Worm (Caenorhabditis elegans): ENCODE data around the gene twk-21.

The twk-21 gene

DNA sequence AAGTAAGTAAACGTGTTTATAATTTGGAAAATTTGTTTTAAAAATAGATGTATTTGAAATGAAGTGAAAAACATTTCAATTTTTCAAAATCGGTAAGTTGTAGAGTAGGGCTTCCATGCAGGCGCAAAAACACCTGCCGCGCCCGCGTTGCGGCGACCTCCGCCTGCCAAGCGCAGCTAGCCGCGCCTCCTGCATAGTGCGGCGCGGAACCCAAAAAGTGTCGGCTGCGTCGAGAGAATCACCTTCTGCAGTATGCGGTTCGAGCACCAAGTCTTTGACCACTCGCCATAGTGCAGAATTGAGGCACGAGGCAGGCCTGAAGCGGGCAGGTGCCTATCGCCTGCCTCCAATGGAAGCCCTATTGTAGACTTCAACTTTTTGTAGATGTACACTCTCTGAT lies 10.0 kb downstream of the twk-21 start:
- TF ChIP-seq T22C8.4 (GFP tag; IDR thresholded peaks at IDR 0.05) (0 out of 2 replicates have a peak, but pooled peaks have one; percentile 17), ztf-29 (GFP tag; IDR thresholded peaks at IDR 0.05) (no peak), flt-1 (GFP tag; IDR thresholded peaks at IDR 0.05) (no peak), cog-1 (tag; optimal IDR thresholded peaks at IDR 0.05) (no peak)

DNA sequence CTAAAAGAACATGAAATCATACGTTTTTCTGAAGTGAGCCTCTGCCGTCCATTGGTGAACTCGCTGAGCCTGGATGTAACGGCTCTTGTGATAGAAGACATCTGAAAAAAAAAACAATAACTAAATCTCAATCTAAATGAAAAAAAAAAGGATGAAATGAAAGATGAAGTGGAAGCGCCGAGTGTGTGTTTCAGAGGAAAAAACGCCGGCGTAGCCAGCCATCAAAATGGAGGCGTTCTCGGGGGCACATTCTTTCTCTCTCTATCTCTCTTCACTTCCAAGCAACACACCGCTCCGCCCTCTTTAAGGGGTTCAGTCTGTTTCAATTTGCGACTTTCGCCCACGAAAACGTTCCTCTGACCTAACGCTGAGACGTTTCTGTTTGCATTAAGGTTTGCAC lies 17.9 kb downstream of the twk-21 start, which contains the start of gene T01B4.3:
Gene T01B4.3, minus strand, starts transcription at position 101 of the 400 bp plus-strand sequence.
- no peak for TF ChIP-seq cog-1 (tag; optimal IDR thresholded peaks at IDR 0.05)
- TF ChIP-seq flt-1 (GFP tag; IDR thresholded peaks at IDR 0.05) = no peak
- no peak for TF ChIP-seq ztf-29 (GFP tag; IDR thresholded peaks at IDR 0.05)
- no peak for TF ChIP-seq ref-1 (GFP tag; conservative IDR thresholded peaks at IDR 0.05)
- TF ChIP-seq tab-1 (GFP tag; IDR thresholded peaks at IDR 0.05) = no peak
- TF ChIP-seq klf-2 (GFP tag; conservative IDR thresholded peaks at IDR 0.05) = no peak
- TF ChIP-seq T22C8.4 (GFP tag; IDR thresholded peaks at IDR 0.05) = no peak
- TF ChIP-seq med-1 (GFP tag; optimal IDR thresholded peaks at IDR 0.05; ENCODE audit: insufficient read depth) = no peak
- TF ChIP-seq ztf-23 (GFP tag; IDR thresholded peaks at IDR 0.05) = no peak

ce11 chrX:16318248-16318647 lies 18.6 kb downstream of the twk-21 start:
- TF ChIP-seq T22C8.4 (GFP tag; IDR thresholded peaks at IDR 0.05) (no peak), tab-1 (GFP tag; IDR thresholded peaks at IDR 0.05) (peak; percentile 62; the same call in 1 of the 2 replicates)

DNA sequence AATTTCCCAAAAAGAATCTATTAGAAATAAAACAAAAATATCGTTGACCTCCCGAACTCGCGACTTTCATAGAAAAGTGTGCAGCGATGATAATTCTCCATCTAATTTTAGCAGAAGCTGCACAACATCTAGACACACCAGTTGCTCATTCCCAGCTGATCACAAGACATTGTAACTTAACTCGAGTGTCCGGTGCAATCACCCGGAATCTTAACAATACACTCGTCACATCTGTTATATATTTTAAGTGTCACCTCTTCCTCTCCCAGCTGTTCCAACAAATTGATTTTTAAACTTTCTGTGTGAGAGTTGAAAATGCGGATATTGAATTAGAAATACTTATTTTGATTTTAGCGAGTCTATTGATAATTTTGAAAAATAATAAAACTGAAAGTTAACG lies 21.6 kb downstream of the twk-21 start:
- no peak for TF ChIP-seq flt-1 (GFP tag; IDR thresholded peaks at IDR 0.05)
- TF ChIP-seq klf-2 (GFP tag; conservative IDR thresholded peaks at IDR 0.05) = no peak
- TF ChIP-seq med-1 (GFP tag; optimal IDR thresholded peaks at IDR 0.05; ENCODE audit: insufficient read depth) = no peak
- TF ChIP-seq tab-1 (GFP tag; IDR thresholded peaks at IDR 0.05) = no peak
- no peak for TF ChIP-seq ztf-29 (GFP tag; IDR thresholded peaks at IDR 0.05)
- TF ChIP-seq T22C8.4 (GFP tag; IDR thresholded peaks at IDR 0.05) = no peak
- TF ChIP-seq ref-1 (GFP tag; conservative IDR thresholded peaks at IDR 0.05) = no peak
- TF ChIP-seq ztf-23 (GFP tag; IDR thresholded peaks at IDR 0.05) = no peak
- TF ChIP-seq cog-1 (tag; optimal IDR thresholded peaks at IDR 0.05) = no peak

DNA sequence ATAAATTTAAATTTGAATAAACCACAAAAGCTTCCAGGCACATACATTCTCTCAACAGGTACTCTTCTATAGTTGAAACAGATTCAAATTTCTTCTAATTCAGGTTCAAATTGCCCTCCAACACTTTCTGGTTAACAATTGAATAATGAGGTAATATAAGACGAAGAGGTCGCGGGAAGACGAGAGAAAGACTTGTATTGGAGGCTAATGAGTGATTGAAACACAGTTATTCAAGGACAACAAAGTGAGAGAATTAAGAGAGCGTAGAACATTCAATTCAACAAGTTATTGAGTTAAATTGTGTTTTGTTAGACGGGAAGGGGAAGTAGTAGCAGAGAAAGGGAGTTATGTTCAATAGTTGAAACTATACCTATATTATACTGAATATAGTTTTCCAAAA lies 22.2 kb downstream of the twk-21 start:
- TF ChIP-seq med-1 (GFP tag; optimal IDR thresholded peaks at IDR 0.05; ENCODE audit: insufficient read depth) (no peak), ztf-23 (GFP tag; IDR thresholded peaks at IDR 0.05) (no peak), ztf-29 (GFP tag; IDR thresholded peaks at IDR 0.05) (no peak), ref-1 (GFP tag; conservative IDR thresholded peaks at IDR 0.05) (no peak), tab-1 (GFP tag; IDR thresholded peaks at IDR 0.05) (no peak), cog-1 (tag; optimal IDR thresholded peaks at IDR 0.05) (no peak), T22C8.4 (GFP tag; IDR thresholded peaks at IDR 0.05) (no peak), flt-1 (GFP tag; IDR thresholded peaks at IDR 0.05) (no peak), klf-2 (GFP tag; conservative IDR thresholded peaks at IDR 0.05) (no peak)

DNA sequence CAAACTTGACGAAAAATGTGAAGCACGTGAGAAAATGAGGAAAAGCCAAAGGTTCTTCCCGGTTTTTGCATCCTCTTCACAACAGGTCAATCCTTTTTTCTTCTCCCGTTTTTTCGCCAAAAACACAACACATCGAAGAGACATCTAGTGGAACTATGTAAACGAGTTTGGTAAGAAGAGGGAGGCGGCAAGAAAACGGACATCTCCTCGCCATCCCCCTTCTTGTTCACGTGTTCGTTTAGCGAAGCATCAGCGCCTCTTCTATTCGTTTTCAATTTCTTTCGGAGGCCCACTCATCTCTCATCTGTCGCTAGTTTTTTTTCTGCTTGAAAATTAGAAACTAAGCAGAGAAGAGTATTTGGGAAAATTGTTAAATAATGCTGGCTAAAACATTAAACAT lies 24.5 kb downstream of the twk-21 start:
- TF ChIP-seq T22C8.4 (GFP tag; IDR thresholded peaks at IDR 0.05) (no peak), flt-1 (GFP tag; IDR thresholded peaks at IDR 0.05) (no peak), ztf-29 (GFP tag; IDR thresholded peaks at IDR 0.05) (no peak), klf-2 (GFP tag; conservative IDR thresholded peaks at IDR 0.05) (no peak), ztf-23 (GFP tag; IDR thresholded peaks at IDR 0.05) (no peak), cog-1 (tag; optimal IDR thresholded peaks at IDR 0.05) (no peak)

DNA sequence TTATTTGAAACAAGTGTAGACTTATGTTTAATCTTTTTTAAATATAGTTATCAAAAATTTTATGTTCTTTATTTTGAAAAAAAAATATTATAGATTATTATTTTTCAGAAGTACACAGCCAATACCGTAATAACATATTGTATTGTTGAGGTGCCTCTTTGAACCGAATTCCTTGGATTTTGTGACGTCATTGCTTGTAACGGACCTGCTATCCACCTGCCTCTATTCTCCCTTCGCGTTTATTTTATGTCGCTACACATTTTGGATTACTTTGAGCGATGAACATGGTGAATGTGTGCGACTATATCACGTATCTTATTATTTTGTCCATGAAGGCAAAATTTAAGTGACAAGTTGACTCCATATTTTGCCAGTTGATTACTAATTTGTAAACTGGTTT lies 27.5 kb downstream of the twk-21 start:
- no peak for TF ChIP-seq flt-1 (GFP tag; IDR thresholded peaks at IDR 0.05)
- no peak for TF ChIP-seq T22C8.4 (GFP tag; IDR thresholded peaks at IDR 0.05)
- no peak for TF ChIP-seq cog-1 (tag; optimal IDR thresholded peaks at IDR 0.05)
- TF ChIP-seq klf-2 (GFP tag; conservative IDR thresholded peaks at IDR 0.05) = no peak
- TF ChIP-seq ztf-29 (GFP tag; IDR thresholded peaks at IDR 0.05) = no peak
- no peak for TF ChIP-seq ref-1 (GFP tag; conservative IDR thresholded peaks at IDR 0.05)
- no peak for TF ChIP-seq tab-1 (GFP tag; IDR thresholded peaks at IDR 0.05)
- TF ChIP-seq med-1 (GFP tag; optimal IDR thresholded peaks at IDR 0.05; ENCODE audit: insufficient read depth) = no peak
- no peak for TF ChIP-seq ztf-23 (GFP tag; IDR thresholded peaks at IDR 0.05)

DNA sequence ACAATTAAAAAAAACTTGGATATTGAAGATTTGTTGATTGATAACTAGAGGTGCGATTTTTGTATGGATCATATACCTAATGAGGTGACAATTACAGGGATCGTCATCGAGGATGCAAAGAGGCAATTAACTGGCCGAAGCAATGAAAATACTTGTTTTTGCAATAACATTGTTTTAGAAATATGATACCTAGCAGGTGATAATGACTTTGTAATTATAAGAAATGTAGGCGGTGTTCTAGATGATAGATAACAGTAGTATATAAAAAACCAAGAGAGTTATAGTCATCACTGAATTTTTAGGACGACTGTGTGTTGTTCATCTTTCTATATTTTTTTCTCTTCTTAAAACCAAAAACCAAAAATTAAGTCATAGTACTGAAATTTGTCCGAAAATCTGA lies 28.6 kb downstream of the twk-21 start, which contains the start of gene C11G6.2:
Gene C11G6.2, plus strand, starts transcription at position 301 of the 400 bp plus-strand sequence.
- no peak for TF ChIP-seq med-1 (GFP tag; optimal IDR thresholded peaks at IDR 0.05; ENCODE audit: insufficient read depth)
- no peak for TF ChIP-seq flt-1 (GFP tag; IDR thresholded peaks at IDR 0.05)
- no peak for TF ChIP-seq T22C8.4 (GFP tag; IDR thresholded peaks at IDR 0.05)

ce11 chrX:16331425-16331824 lies 31.7 kb downstream of the twk-21 start:
- TF ChIP-seq med-1 (GFP tag; optimal IDR thresholded peaks at IDR 0.05; ENCODE audit: insufficient read depth) = no peak
- no peak for TF ChIP-seq cog-1 (tag; optimal IDR thresholded peaks at IDR 0.05)
- 0 out of 2 replicates have a peak, but pooled peaks have one; percentile 20 for TF ChIP-seq ztf-23 (GFP tag; IDR thresholded peaks at IDR 0.05)
- TF ChIP-seq klf-2 (GFP tag; conservative IDR thresholded peaks at IDR 0.05) = no peak
- TF ChIP-seq tab-1 (GFP tag; IDR thresholded peaks at IDR 0.05) = no peak
- TF ChIP-seq ztf-29 (GFP tag; IDR thresholded peaks at IDR 0.05) = no peak
- no peak for TF ChIP-seq ref-1 (GFP tag; conservative IDR thresholded peaks at IDR 0.05)
- no peak for TF ChIP-seq flt-1 (GFP tag; IDR thresholded peaks at IDR 0.05)

DNA sequence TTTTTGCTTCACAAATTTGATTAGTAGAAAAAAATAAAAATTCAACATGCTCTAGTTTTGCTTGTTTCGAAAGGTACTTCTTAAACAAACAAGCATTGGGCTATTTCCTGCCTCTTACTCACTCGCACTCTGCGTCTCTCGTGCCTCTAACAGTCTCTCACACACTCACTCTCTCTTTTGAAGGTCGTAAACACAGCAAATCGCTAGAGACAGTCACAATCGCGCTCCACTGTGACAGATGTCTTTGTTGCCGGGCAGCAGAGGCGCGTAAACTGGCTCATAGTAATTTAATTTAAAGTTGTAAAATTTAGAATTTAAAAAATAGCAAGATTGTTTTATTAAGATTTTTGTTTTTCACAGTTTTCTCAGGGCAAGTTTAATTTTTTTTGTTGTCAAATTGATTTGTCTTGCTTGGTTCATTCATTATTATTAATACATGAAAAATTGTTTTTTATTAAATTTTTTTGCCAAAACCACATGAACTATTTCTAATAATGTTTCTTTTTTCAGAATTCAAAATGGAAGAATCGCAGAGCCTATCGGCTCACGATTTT lies 32.3 kb downstream of the twk-21 start, which contains the start of gene taf-3:
Gene taf-3, plus strand, starts transcription at position 504 of the 554 bp plus-strand sequence.
- no peak for TF ChIP-seq ztf-29 (GFP tag; IDR thresholded peaks at IDR 0.05)
- no peak for TF ChIP-seq ztf-23 (GFP tag; IDR thresholded peaks at IDR 0.05)
- no peak for TF ChIP-seq flt-1 (GFP tag; IDR thresholded peaks at IDR 0.05)
- TF ChIP-seq med-1 (GFP tag; optimal IDR thresholded peaks at IDR 0.05; ENCODE audit: insufficient read depth) = no peak
- TF ChIP-seq T22C8.4 (GFP tag; IDR thresholded peaks at IDR 0.05) = no peak
- TF ChIP-seq klf-2 (GFP tag; conservative IDR thresholded peaks at IDR 0.05) = no peak
- TF ChIP-seq ref-1 (GFP tag; conservative IDR thresholded peaks at IDR 0.05) = no peak

All from whole organism, midembryonic.